Fruit fly (Drosophila melanogaster) Kc167 (cell line): Measurements from ENCODE around the gene CG4045.

Experiments used
- Sin3A ChIP-seq: fragments of >200 bp; optimal IDR thresholded peaks from 2 replicates; lab custom pipeline; 2018; ENCODE audit warnings: missing external identifiers
- psq ChIP-seq: fragments of >200 bp; optimal IDR thresholded peaks from 2 replicates; lab custom pipeline; 2017; ENCODE audit warnings: missing external identifiers
- ttk ChIP-seq: sonication (Bioruptor generic); optimal IDR thresholded peaks from 2 replicates; lab custom pipeline; 2017; ENCODE audit warnings: missing external identifiers

dm6 chrX:2083109-2083508, 7.4 kb upstream of the CG4045 start:
- TF ChIP-seq ttk (lab: Kevin White, UChicago) (no peak), psq (no peak), Sin3A (no peak)
